Worm (Caenorhabditis elegans): ENCODE results near the gene oac-52.

ce11 chrIV:4298983-4299382, 47.4 kb downstream of the oac-52 start, which contains the start of gene F15E6.9:
- TF ChIP-seq W03F9.2 (tag; optimal IDR thresholded peaks at IDR 0.05) (no peak), dao-5 (tag; optimal IDR thresholded peaks at IDR 0.05) (no peak), him-1 (tag; optimal IDR thresholded peaks at IDR 0.05) (no peak)
